Fruit fly (Drosophila melanogaster) whole organism, prepupa: ENCODE results near the gene CG34327.

ENCODE experiments used
- Blimp-1 ChIP-seq: fragments of 200-800 bp; sonication (Bioruptor generic); optimal IDR thresholded peaks from 3 replicates; lab custom pipeline; 2017; ENCODE audit warnings: missing biosample characterization, missing genetic modification characterization, mild to moderate bottlenecking, moderate library complexity, missing genetic modification reagents
- CG11902 ChIP-seq: fragments of 200-800 bp; sonication (Bioruptor generic); optimal IDR thresholded peaks from 3 replicates; lab custom pipeline; 2016; ENCODE audit warnings: missing biosample characterization, missing genetic modification characterization
- CG15336 ChIP-seq: fragments of 200-800 bp; sonication (Bioruptor generic); IDR thresholded peaks from 2 replicates; pipeline ENCODE4 v1.3.6; 2022; ENCODE audit warnings: missing biosample characterization, missing genetic modification characterization
- CG1621 ChIP-seq: fragments of 200-800 bp; sonication (Bioruptor generic); optimal IDR thresholded peaks from 3 replicates; lab custom pipeline; 2018; ENCODE audit warnings: missing biosample characterization, mild to moderate bottlenecking, missing genetic modification characterization
- CG16779 ChIP-seq: fragments of 200-800 bp; sonication (Bioruptor generic); optimal IDR thresholded peaks from 3 replicates; lab custom pipeline; 2017; ENCODE audit warnings: missing biosample characterization, mild to moderate bottlenecking, missing genetic modification characterization
- CG3032 ChIP-seq: fragments of 200-800 bp; optimal IDR thresholded peaks from 2 replicates; lab custom pipeline; 2019; ENCODE audit warnings: missing biosample characterization, mild to moderate bottlenecking, missing genetic modification characterization, moderate library complexity
- CG31627 ChIP-seq: fragments of 200-800 bp; sonication (Bioruptor generic); optimal IDR thresholded peaks from 3 replicates; lab custom pipeline; 2016; ENCODE audit warnings: missing biosample characterization, missing genetic modification characterization
- CG32006 ChIP-seq: fragments of 200-800 bp; sonication (Bioruptor generic); optimal IDR thresholded peaks from 3 replicates; lab custom pipeline; 2017; ENCODE audit warnings: missing biosample characterization, mild to moderate bottlenecking, missing genetic modification characterization
- CG34406 ChIP-seq: fragments of 200-800 bp; sonication (Bioruptor generic); optimal IDR thresholded peaks from 3 replicates; lab custom pipeline; 2016; ENCODE audit warnings: missing biosample characterization, missing genetic modification characterization
- CG4318 ChIP-seq: fragments of 200-800 bp; sonication (Bioruptor generic); optimal IDR thresholded peaks from 3 replicates; lab custom pipeline; 2017; ENCODE audit warnings: missing biosample characterization, mild to moderate bottlenecking, missing genetic modification characterization
- CG6163 ChIP-seq: fragments of 200-800 bp; sonication (Bioruptor generic); IDR thresholded peaks from 3 replicates; pipeline ENCODE4 v1.3.6; 2022; ENCODE audit warnings: missing biosample characterization, missing genetic modification characterization
- CG6792 ChIP-seq: fragments of 200-800 bp; sonication (Bioruptor generic); optimal IDR thresholded peaks from 3 replicates; lab custom pipeline; 2016; ENCODE audit warnings: missing biosample characterization, missing genetic modification characterization
- CG6808 ChIP-seq: fragments of 200-800 bp; sonication (Bioruptor generic); optimal IDR thresholded peaks from 3 replicates; lab custom pipeline; 2017; ENCODE audit warnings: missing biosample characterization, missing genetic modification characterization, mild to moderate bottlenecking, moderate library complexity, missing genetic modification reagents
- CG6854 ChIP-seq: fragments of 200-800 bp; sonication (Bioruptor generic); optimal IDR thresholded peaks from 2 replicates; lab custom pipeline; 2017; ENCODE audit warnings: missing biosample characterization, mild to moderate bottlenecking, missing genetic modification characterization
- CG7368 ChIP-seq: fragments of 200-800 bp; sonication (Bioruptor generic); optimal IDR thresholded peaks from 3 replicates; lab custom pipeline; 2016; ENCODE audit warnings: missing biosample characterization, missing genetic modification characterization
- CG8319 ChIP-seq: fragments of 200-800 bp; sonication (Bioruptor generic); optimal IDR thresholded peaks from 3 replicates; lab custom pipeline; 2016; ENCODE audit warnings: missing biosample characterization, missing genetic modification characterization
- CG8632 ChIP-seq: fragments of 200-800 bp; sonication (Bioruptor generic); optimal IDR thresholded peaks from 3 replicates; lab custom pipeline; 2016; ENCODE audit warnings: missing biosample characterization, missing genetic modification characterization
- Eip75B ChIP-seq: fragments of 200-800 bp; sonication (Bioruptor generic); optimal IDR thresholded peaks from 3 replicates; lab custom pipeline; 2016; ENCODE audit warnings: missing biosample characterization, missing genetic modification characterization
- Eip78C ChIP-seq: fragments of 200-800 bp; sonication (Bioruptor generic); peaks from one replicate; lab custom pipeline; 2016; ENCODE audit warnings: missing biosample characterization, missing genetic modification characterization
- Ets21C ChIP-seq: fragments of 200-800 bp; sonication (Bioruptor generic); optimal IDR thresholded peaks from 3 replicates; lab custom pipeline; 2016; ENCODE audit warnings: missing biosample characterization, missing genetic modification characterization
- Gug ChIP-seq: fragments of 200-800 bp; sonication (Bioruptor generic); IDR thresholded peaks from 2 replicates; pipeline ENCODE4 v1.3.6; 2022; ENCODE audit warnings: missing biosample characterization, missing genetic modification characterization
- Hr39 ChIP-seq: fragments of 200-800 bp; sonication (Bioruptor generic); optimal IDR thresholded peaks from 2 replicates; lab custom pipeline; 2016; ENCODE audit warnings: missing biosample characterization, missing genetic modification characterization
- Hr4 ChIP-seq: fragments of 200-800 bp; sonication (Bioruptor generic); optimal IDR thresholded peaks from 3 replicates; lab custom pipeline; 2016; ENCODE audit warnings: missing biosample characterization, missing genetic modification characterization
- Sox102F ChIP-seq: fragments of 200-800 bp; sonication (Bioruptor generic); optimal IDR thresholded peaks from 2 replicates; lab custom pipeline; 2016; ENCODE audit warnings: missing biosample characterization, mild to moderate bottlenecking, missing genetic modification characterization
- Sox14 ChIP-seq: fragments of 200-800 bp; sonication (Bioruptor generic); optimal IDR thresholded peaks from 3 replicates; lab custom pipeline; 2016; ENCODE audit warnings: missing biosample characterization, missing genetic modification characterization
- Sox15 ChIP-seq: fragments of 200-800 bp; sonication (Bioruptor generic); optimal IDR thresholded peaks from 3 replicates; lab custom pipeline; 2016; ENCODE audit warnings: missing biosample characterization, missing genetic modification characterization
- dac ChIP-seq: fragments of 200-800 bp; sonication (Bioruptor generic); optimal IDR thresholded peaks from 2 replicates; lab custom pipeline; 2017; ENCODE audit warnings: missing biosample characterization, mild to moderate bottlenecking, missing genetic modification characterization
- dsx ChIP-seq: fragments of 200-800 bp; optimal IDR thresholded peaks from 3 replicates; lab custom pipeline; 2019; ENCODE audit warnings: missing biosample characterization, mild to moderate bottlenecking, missing genetic modification characterization, moderate library complexity; ENCODE audit not compliant: poor library complexity, severe bottlenecking
- eg ChIP-seq: fragments of 200-800 bp; sonication (Bioruptor generic); IDR thresholded peaks from 3 replicates; pipeline ENCODE4 v1.3.6; 2022; ENCODE audit warnings: missing biosample characterization, missing genetic modification characterization
- fd59A ChIP-seq: fragments of 200-800 bp; sonication (Bioruptor generic); optimal IDR thresholded peaks from 2 replicates; lab custom pipeline; 2017; ENCODE audit warnings: missing biosample characterization, mild to moderate bottlenecking, missing genetic modification characterization, missing genetic modification reagents
- fkh ChIP-seq: fragments of 200-800 bp; sonication (Bioruptor generic); optimal IDR thresholded peaks from 3 replicates; lab custom pipeline; 2017; ENCODE audit warnings: missing biosample characterization, mild to moderate bottlenecking, missing genetic modification characterization, moderate library complexity
- lz ChIP-seq: fragments of 200-800 bp; sonication (Bioruptor generic); optimal IDR thresholded peaks from 3 replicates; lab custom pipeline; 2016; ENCODE audit warnings: missing biosample characterization, missing genetic modification characterization
- net ChIP-seq: fragments of 200-800 bp; sonication (Bioruptor generic); optimal IDR thresholded peaks from 3 replicates; lab custom pipeline; 2016; ENCODE audit warnings: missing biosample characterization, missing genetic modification characterization
- pdm3 ChIP-seq: fragments of 200-800 bp; sonication (Bioruptor generic); optimal IDR thresholded peaks from 3 replicates; lab custom pipeline; 2016; ENCODE audit warnings: missing biosample characterization, missing genetic modification characterization
- salr ChIP-seq, 2 experiments: fragments of 200-800 bp; sonication (Bioruptor generic); optimal IDR thresholded peaks; 3 replicates each; lab custom pipeline; 2016 to 2018; ENCODE audit warnings: missing biosample characterization in 2 of 2, missing genetic modification characterization in 2 of 2, mild to moderate bottlenecking in 1 of 2
- spab ChIP-seq: fragments of 200-800 bp; sonication (Bioruptor generic); optimal IDR thresholded peaks from 2 replicates; lab custom pipeline; 2017; ENCODE audit warnings: missing biosample characterization, mild to moderate bottlenecking, missing genetic modification characterization, missing genetic modification reagents
- ss ChIP-seq, 2 experiments: fragments of 200-800 bp; sonication (Bioruptor generic); optimal IDR thresholded peaks; 2 replicates in 1 of 2; 3 replicates in 1 of 2; lab custom pipeline; 2017 to 2018; ENCODE audit warnings: mild to moderate bottlenecking in 2 of 2, missing biosample characterization in 2 of 2, missing genetic modification characterization in 2 of 2, moderate library complexity in 1 of 2
- topi ChIP-seq: fragments of 200-800 bp; sonication (Bioruptor generic); optimal IDR thresholded peaks from 3 replicates; lab custom pipeline; 2016; ENCODE audit warnings: missing biosample characterization, missing genetic modification characterization
- vri ChIP-seq: fragments of 200-800 bp; sonication (Bioruptor generic); optimal IDR thresholded peaks from 3 replicates; lab custom pipeline; 2016; ENCODE audit warnings: missing biosample characterization, mild to moderate bottlenecking, missing genetic modification characterization

CG34327 gene

DNA sequence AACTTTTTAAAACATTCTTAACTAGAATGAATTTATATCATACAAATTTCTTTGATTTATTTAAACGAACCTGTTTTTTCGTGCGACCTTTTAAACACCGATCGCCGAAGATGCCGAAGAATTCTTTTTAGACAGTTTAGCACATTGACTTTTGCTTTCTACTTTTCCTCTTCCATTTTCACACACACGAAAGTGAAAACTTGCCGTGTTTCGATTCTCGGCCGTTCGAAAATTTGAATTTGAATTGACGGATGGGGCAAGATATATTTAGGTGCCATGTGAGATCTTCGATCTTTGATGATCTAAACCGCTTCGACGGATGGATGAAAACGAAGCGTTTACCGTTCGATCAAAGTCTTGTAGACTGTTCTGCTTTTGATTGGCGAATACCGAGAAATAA lies 32.1 kb upstream of the CG34327 start:
- no peak for TF ChIP-seq net (GFP tag; lab: Kevin White, UChicago)
- no peak for TF ChIP-seq Eip78C (GFP tag; lab: Kevin White, UChicago)
- TF ChIP-seq CG6854 (GFP tag; lab: Kevin White, UChicago) = no peak
- TF ChIP-seq ss (GFP tag; optimal IDR thresholded peaks at IDR 0.05; lab: Kevin White, UChicago) = no peak
- TF ChIP-seq Hr39 (GFP tag; lab: Kevin White, UChicago) = no peak
- TF ChIP-seq vri (GFP tag; lab: Kevin White, UChicago) = no peak
- no peak for TF ChIP-seq salr (GFP tag; optimal IDR thresholded peaks at IDR 0.05; lab: Kevin White, UChicago)
- no peak for TF ChIP-seq lz
- TF ChIP-seq CG11902 (GFP tag; lab: Kevin White, UChicago) = no peak
- TF ChIP-seq CG6163 (GFP tag; lab: Robert Waterston, UW) = no peak
- no peak for TF ChIP-seq pdm3
- TF ChIP-seq dac (GFP tag; lab: Kevin White, UChicago) = no peak
- TF ChIP-seq CG15336 (GFP tag; lab: Robert Waterston, UW) = no peak
- TF ChIP-seq Gug (GFP tag; lab: Robert Waterston, UW) = no peak
- TF ChIP-seq CG6808 (GFP tag; lab: Kevin White, UChicago) = no peak
- no peak for TF ChIP-seq CG3032 (tag; lab: Kevin White, UChicago)
- TF ChIP-seq topi = no peak
- TF ChIP-seq CG7368 (GFP tag; lab: Kevin White, UChicago) = no peak
- TF ChIP-seq CG1621 = no peak
- no peak for TF ChIP-seq CG6792 (GFP tag; lab: Kevin White, UChicago)

DNA sequence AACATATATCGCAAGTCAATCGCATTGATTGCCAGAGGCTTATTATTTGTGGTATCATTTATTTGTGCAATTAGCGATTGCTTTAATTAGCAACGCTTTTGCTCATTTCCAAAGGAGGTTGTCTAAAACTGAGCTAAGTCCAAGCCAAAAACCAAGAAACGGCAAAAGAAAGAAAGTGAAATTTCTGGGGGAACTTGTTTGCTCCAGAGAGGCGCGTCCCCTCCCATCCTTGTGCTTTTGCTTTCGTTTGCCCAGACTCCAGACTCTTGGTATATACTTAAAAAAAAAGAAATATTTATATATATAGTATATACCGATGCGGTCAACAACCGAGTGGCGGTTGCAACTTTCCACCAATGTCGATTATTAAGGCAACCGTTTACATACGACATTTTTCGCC lies 30.5 kb upstream of the CG34327 start:
- TF ChIP-seq CG8319 (GFP tag; lab: Kevin White, UChicago) (no peak), lz (no peak), CG34406 (GFP tag; lab: Kevin White, UChicago) (no peak), spab (no peak), Blimp-1 (peak; percentile 75), Sox102F (GFP tag; lab: Kevin White, UChicago) (no peak)

DNA sequence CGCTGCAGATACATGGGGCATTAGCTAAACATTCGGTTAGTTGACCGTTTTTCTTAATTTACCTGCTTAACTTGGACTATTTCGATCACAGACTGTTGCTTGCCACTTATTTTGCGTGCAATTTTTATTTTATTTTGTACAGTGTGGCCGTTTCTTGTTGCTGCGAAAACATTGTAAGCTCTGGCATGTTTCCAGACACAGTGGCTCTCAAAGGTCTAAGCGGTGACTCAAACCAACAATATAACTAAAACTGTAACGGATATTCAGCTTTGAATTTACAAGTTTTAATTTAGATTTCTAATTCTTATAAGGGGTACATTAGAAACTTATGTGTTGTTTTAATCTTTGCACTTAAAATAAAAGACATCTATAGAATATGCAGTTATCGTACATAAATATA lies 25.7 kb upstream of the CG34327 start, which contains the start of gene CG8675:
CG8675 (minus strand) TSS at position 177 of the 400 bp plus-strand sequence.
- TF ChIP-seq Eip78C (GFP tag; lab: Kevin White, UChicago) (peak; percentile 59), CG8319 (GFP tag; lab: Kevin White, UChicago) (no peak), dsx (GFP tag; lab: Kevin White, UChicago) (peak; percentile 76)

DNA sequence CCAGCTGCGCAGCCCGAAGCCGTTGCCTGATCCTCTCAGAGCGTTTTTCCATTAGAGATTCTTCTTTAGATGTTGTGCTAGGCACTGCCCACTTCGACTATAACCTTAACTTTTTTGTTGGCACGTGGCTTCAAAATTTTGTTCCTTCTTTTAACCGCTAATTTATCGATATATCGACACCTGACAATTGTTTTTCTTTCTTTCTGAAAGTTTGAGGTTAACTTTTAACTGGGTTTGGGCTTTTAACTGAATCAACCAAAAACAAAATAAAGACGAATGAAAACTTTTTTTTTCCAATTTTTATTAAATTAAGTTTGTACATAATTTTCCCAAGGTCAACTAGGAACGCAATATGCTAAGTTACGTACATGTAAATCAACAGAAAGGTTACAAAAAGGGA lies 23.3 kb upstream of the CG34327 start, which contains the start of gene CG42854:
CG42854 (minus strand) TSS at position 101 of the 400 bp plus-strand sequence.
- TF ChIP-seq Sox14 (GFP tag; lab: Kevin White, UChicago) (no peak), CG31627 (GFP tag; lab: Kevin White, UChicago) (no peak), Hr39 (GFP tag; lab: Kevin White, UChicago) (no peak), lz (no peak), Ets21C (GFP tag; lab: Kevin White, UChicago) (no peak), pdm3 (no peak), dsx (GFP tag; lab: Kevin White, UChicago) (no peak), CG8632 (no peak), Eip78C (GFP tag; lab: Kevin White, UChicago) (no peak)

DNA sequence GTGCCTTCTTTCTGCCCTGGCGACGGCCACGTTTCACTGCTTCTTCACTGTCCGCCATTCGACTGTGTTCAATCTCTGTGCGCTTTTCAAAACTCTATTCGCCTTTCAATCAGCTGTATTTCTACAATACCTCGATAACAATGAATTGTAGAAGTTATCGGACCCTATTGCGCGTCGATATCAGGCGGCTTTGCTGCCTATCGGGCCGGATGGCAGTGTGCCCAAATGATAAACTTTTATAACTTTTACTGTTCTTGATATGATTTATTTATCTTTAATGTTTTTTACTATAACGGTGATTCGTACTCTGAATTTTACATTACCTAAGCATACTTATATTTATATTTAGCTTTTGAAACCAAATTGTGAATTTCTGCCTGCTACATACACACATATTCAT lies 21.2 kb upstream of the CG34327 start, which contains the start of gene CG8915:
CG8915 (minus strand) TSS at position 148 of the 400 bp plus-strand sequence.
- TF ChIP-seq Eip78C (GFP tag; lab: Kevin White, UChicago) (peak; percentile 46), Sox15 (GFP tag; lab: Kevin White, UChicago) (no peak)

DNA sequence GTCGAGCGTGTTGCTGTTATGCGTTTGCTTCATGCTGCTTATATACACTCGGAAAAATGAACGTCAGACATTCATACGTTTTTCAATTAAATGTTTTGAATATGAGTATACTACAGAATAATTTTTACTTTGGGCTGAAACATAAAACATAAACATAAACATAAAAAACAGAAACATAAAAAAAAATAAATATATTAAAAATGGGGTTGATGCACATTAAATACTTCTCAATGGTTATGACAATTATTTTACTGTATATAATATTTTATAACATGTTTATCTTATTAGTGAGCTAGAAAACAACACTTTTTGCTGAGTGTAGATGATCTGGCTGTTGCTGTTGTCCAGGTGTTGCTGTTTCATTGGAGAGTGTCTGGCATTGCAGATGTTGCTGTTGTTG lies 13.8 kb upstream of the CG34327 start:
- TF ChIP-seq fd59A (GFP tag; lab: Kevin White, UChicago) (peak; percentile 46), CG8319 (GFP tag; lab: Kevin White, UChicago) (peak; percentile 51), eg (GFP tag; lab: Robert Waterston, UW) (peak; percentile 74), CG4318 (GFP tag; lab: Kevin White, UChicago) (peak; percentile 79), CG32006 (GFP tag; lab: Kevin White, UChicago) (peak; percentile 90), topi (peak; percentile 46), CG6808 (GFP tag; lab: Kevin White, UChicago) (peak; percentile 70), pdm3 (peak; percentile 70), CG7368 (GFP tag; lab: Kevin White, UChicago) (peak; percentile 63), Eip75B (GFP tag; lab: Kevin White, UChicago) (peak; percentile 38), spab (peak; percentile 55), fkh (GFP tag; lab: Kevin White, UChicago) (no peak), Sox14 (GFP tag; lab: Kevin White, UChicago) (peak; percentile 41), CG6854 (GFP tag; lab: Kevin White, UChicago) (no peak), CG15336 (GFP tag; lab: Robert Waterston, UW) (peak; percentile 87), Hr4 (GFP tag; lab: Kevin White, UChicago) (peak; percentile 69), CG16779 (tag; lab: Kevin White, UChicago) (no peak), Gug (GFP tag; lab: Robert Waterston, UW) (no peak; the same call in 1 of the 2 replicates), ss (GFP tag; optimal IDR thresholded peaks at IDR 0.05; lab: Kevin White, UChicago) (peak; percentile 69 to 71)
